Worm (Caenorhabditis elegans): Measurements from ENCODE around the gene K02D10.8.

Gene K02D10.8

ce11 chrIII:8815699-8816098 lies 29.5 kb downstream of the K02D10.8 start:
- TF ChIP-seq unc-62 (GFP tag; optimal IDR thresholded peaks at IDR 0.05): no peak

ce11 chrIII:8818599-8818998 lies 32.4 kb downstream of the K02D10.8 start, which contains the start of gene pat-2:
TSS of gene pat-2 (plus strand) at chrIII:8818899.
- no peak for TF ChIP-seq unc-62 (GFP tag; optimal IDR thresholded peaks at IDR 0.05)

ce11 chrIII:8824556-8824955 lies 38.4 kb downstream of the K02D10.8 start:
- no peak for TF ChIP-seq unc-62 (GFP tag; optimal IDR thresholded peaks at IDR 0.05)

- no peak for TF ChIP-seq unc-62 (GFP tag; optimal IDR thresholded peaks at IDR 0.05)
Observed at ce11 chrIII:8827128-8827527, 41.0 kb downstream of the K02D10.8 start, which contains the start of gene F54F2.9. TSS of gene F54F2.9 (minus strand) at chrIII:8827228.

- no peak for TF ChIP-seq unc-62 (GFP tag; optimal IDR thresholded peaks at IDR 0.05)
Observed at ce11 chrIII:8829245-8829644, 43.1 kb downstream of the K02D10.8 start, which contains the start of gene F44E2.3. TSS of gene F44E2.3 (minus strand) at chrIII:8829305.

ce11 chrIII:8831059-8831750 lies 45.0 kb downstream of the K02D10.8 start, which contains the start of gene F44E2.10:
TSS of gene F44E2.10 (minus strand) at chrIII:8831109.
- no peak for TF ChIP-seq unc-62 (GFP tag; optimal IDR thresholded peaks at IDR 0.05)
